Fruit fly (Drosophila melanogaster) whole organism, embryonic: ENCODE data around the gene CG15461.

Experiments
- Abd-B ChIP-seq: fragments of 200-800 bp; sonication (Bioruptor generic); optimal IDR thresholded peaks from 2 replicates; lab custom pipeline; 2018; ENCODE audit warnings: missing biosample characterization, mild to moderate bottlenecking, missing genetic modification characterization, moderate library complexity
- Adf1 ChIP-seq: fragments of 200-800 bp; sonication (Bioruptor generic); IDR thresholded peaks from 2 replicates; pipeline ENCODE4 v1.3.6; 2022; ENCODE audit warnings: missing biosample characterization, missing genetic modification characterization
- Atf3 ChIP-seq: fragments of 200-800 bp; sonication (Bioruptor generic); optimal IDR thresholded peaks from 3 replicates; lab custom pipeline; 2016; ENCODE audit warnings: missing biosample characterization, missing genetic modification characterization
- B-H1 ChIP-seq: fragments of 200-800 bp; sonication (Bioruptor generic); IDR thresholded peaks from 3 replicates; pipeline ENCODE4 v1.3.6; 2022; ENCODE audit warnings: missing biosample characterization, missing genetic modification characterization
- CG12155 ChIP-seq: fragments of 200-800 bp; sonication (Bioruptor generic); optimal IDR thresholded peaks from 3 replicates; lab custom pipeline; 2016; ENCODE audit warnings: missing biosample characterization, missing genetic modification characterization
- CG1832 ChIP-seq: fragments of 200-800 bp; sonication (Bioruptor generic); optimal IDR thresholded peaks from 2 replicates; lab custom pipeline; 2017; ENCODE audit warnings: missing biosample characterization, mild to moderate bottlenecking, missing genetic modification characterization, inconsistent platforms
- CG2120 ChIP-seq: fragments of 200-800 bp; sonication (Bioruptor generic); optimal IDR thresholded peaks from 3 replicates; lab custom pipeline; 2016; ENCODE audit warnings: missing biosample characterization, missing genetic modification characterization
- CG3065 ChIP-seq: fragments of 200-800 bp; sonication (Bioruptor generic); optimal IDR thresholded peaks from 2 replicates; lab custom pipeline; 2016; ENCODE audit warnings: missing biosample characterization, missing genetic modification characterization
- CG7987 ChIP-seq: fragments of 200-800 bp; sonication (Bioruptor generic); optimal IDR thresholded peaks from 2 replicates; lab custom pipeline; 2018; ENCODE audit warnings: missing biosample characterization, mild to moderate bottlenecking, missing genetic modification characterization, moderate library complexity
- CG8924 ChIP-seq: fragments of 200-800 bp; optimal IDR thresholded peaks from 3 replicates; lab custom pipeline; 2019; ENCODE audit warnings: missing biosample characterization, mild to moderate bottlenecking, missing genetic modification characterization, moderate library complexity
- CG8944 ChIP-seq: fragments of 200-800 bp; sonication (Bioruptor generic); optimal IDR thresholded peaks from 3 replicates; lab custom pipeline; 2016; ENCODE audit warnings: missing biosample characterization, missing genetic modification characterization
- CkIIα-i1 ChIP-seq: fragments of 200-800 bp; sonication (Bioruptor generic); IDR thresholded peaks from 2 replicates; pipeline ENCODE4 v1.3.6; 2022; ENCODE audit warnings: missing biosample characterization, missing genetic modification characterization
- D19B ChIP-seq: fragments of 200-800 bp; sonication (Bioruptor generic); optimal IDR thresholded peaks from 2 replicates; lab custom pipeline; 2017; ENCODE audit warnings: missing biosample characterization, mild to moderate bottlenecking, missing genetic modification characterization
- Doc2 ChIP-seq: fragments of 200-800 bp; sonication (Bioruptor generic); IDR thresholded peaks from 2 replicates; pipeline ENCODE4 v1.3.6; 2022; ENCODE audit warnings: missing biosample characterization, missing genetic modification characterization
- ERR ChIP-seq: fragments of 200-800 bp; sonication (Bioruptor generic); optimal IDR thresholded peaks from 2 replicates; lab custom pipeline; 2016; ENCODE audit warnings: missing biosample characterization, missing genetic modification characterization
- Fer3 ChIP-seq: fragments of 200-800 bp; sonication (Bioruptor generic); optimal IDR thresholded peaks from 2 replicates; lab custom pipeline; 2018; ENCODE audit warnings: missing biosample characterization, mild to moderate bottlenecking, missing genetic modification characterization, moderate library complexity
- Hr3 ChIP-seq: fragments of 200-800 bp; sonication (Bioruptor generic); optimal IDR thresholded peaks from 3 replicates; lab custom pipeline; 2016; ENCODE audit warnings: missing biosample characterization, missing genetic modification characterization
- Kr ChIP-seq: fragments of 200-800 bp; sonication (Bioruptor generic); optimal IDR thresholded peaks from 2 replicates; lab custom pipeline; 2017; ENCODE audit warnings: missing biosample characterization, mild to moderate bottlenecking, missing genetic modification characterization
- NC2α ChIP-seq: fragments of 200-800 bp; sonication (Bioruptor generic); optimal IDR thresholded peaks from 2 replicates; lab custom pipeline; 2016; ENCODE audit warnings: missing biosample characterization, missing genetic modification characterization
- Oaz ChIP-seq: fragments of 200-800 bp; sonication (Bioruptor generic); IDR thresholded peaks from 2 replicates; pipeline ENCODE4 v1.3.6; 2022; ENCODE audit warnings: missing biosample characterization, missing genetic modification characterization
- Pdp1 ChIP-seq, 2 experiments: fragments of 200-800 bp; sonication (Bioruptor generic); optimal IDR thresholded peaks; 3 replicates each; lab custom pipeline; 2016; ENCODE audit warnings: missing biosample characterization in 2 of 2, missing genetic modification characterization in 2 of 2, mild to moderate bottlenecking in 1 of 2, moderate library complexity in 1 of 2
- Sox102F ChIP-seq: fragments of 200-800 bp; sonication (Bioruptor generic); optimal IDR thresholded peaks from 2 replicates; lab custom pipeline; 2018; ENCODE audit warnings: missing biosample characterization, mild to moderate bottlenecking, missing genetic modification characterization, moderate library complexity
- Ssrp ChIP-seq: fragments of 200-800 bp; sonication (Bioruptor generic); optimal IDR thresholded peaks from 2 replicates; lab custom pipeline; 2018; ENCODE audit warnings: missing biosample characterization, mild to moderate bottlenecking, missing genetic modification characterization, moderate library complexity
- Stat92E ChIP-seq, 3 experiments: fragments of >200 bp in 2 of 3; fragments of 200-800 bp in 1 of 3; sonication (Bioruptor generic) in 1 of 3; optimal IDR thresholded peaks; 2 replicates each; lab custom pipeline; 2017 to 2019; ENCODE audit warnings: missing biosample characterization in 3 of 3, missing genetic modification characterization in 3 of 3, mild to moderate bottlenecking in 1 of 3, moderate library complexity in 1 of 3
- Trl ChIP-seq, 3 experiments: fragments of >200 bp in 2 of 3; fragments of 200-800 bp in 1 of 3; sonication (Bioruptor generic) in 1 of 3; optimal IDR thresholded peaks; 2 replicates in 1 of 3; 3 replicates in 2 of 3; lab custom pipeline; 2016 to 2017; ENCODE audit warnings: missing biosample characterization in 1 of 3, missing genetic modification characterization in 1 of 3
- ase ChIP-seq: fragments of 200-800 bp; sonication (Bioruptor generic); IDR thresholded peaks from 3 replicates; pipeline ENCODE4 v1.3.6; 2022; ENCODE audit warnings: missing biosample characterization, missing genetic modification characterization
- ash1 ChIP-seq: fragments of 200-800 bp; sonication (Bioruptor generic); optimal IDR thresholded peaks from 2 replicates; lab custom pipeline; 2018; ENCODE audit warnings: missing biosample characterization, mild to moderate bottlenecking, missing genetic modification characterization
- bab2 ChIP-seq: fragments of 200-800 bp; sonication (Bioruptor generic); optimal IDR thresholded peaks from 2 replicates; lab custom pipeline; 2016; ENCODE audit warnings: missing biosample characterization, missing genetic modification characterization
- bsh ChIP-seq, 2 experiments: fragments of 200-800 bp; sonication (Bioruptor generic); optimal IDR thresholded peaks; 2 replicates each; lab custom pipeline; 2017 to 2018; ENCODE audit warnings: mild to moderate bottlenecking in 2 of 2, missing biosample characterization in 2 of 2, missing genetic modification characterization in 2 of 2, moderate library complexity in 1 of 2
- cas ChIP-seq: fragments of 200-800 bp; sonication (Bioruptor generic); IDR thresholded peaks from 2 replicates; pipeline ENCODE4 v1.3.6; 2022; ENCODE audit warnings: missing biosample characterization, missing genetic modification characterization
- chinmo ChIP-seq: fragments of 200-800 bp; sonication (Bioruptor generic); IDR thresholded peaks from 4 replicates; pipeline ENCODE4 v1.3.6; 2022; ENCODE audit warnings: missing biosample characterization, missing genetic modification characterization; ENCODE audit not compliant: partially characterized antibody
- chn ChIP-seq: fragments of 200-800 bp; sonication (Bioruptor generic); optimal IDR thresholded peaks from 2 replicates; lab custom pipeline; 2016; ENCODE audit warnings: missing biosample characterization, missing genetic modification characterization
- disco-r ChIP-seq: fragments of 200-800 bp; sonication (Bioruptor generic); optimal IDR thresholded peaks from 2 replicates; lab custom pipeline; 2016; ENCODE audit warnings: missing biosample characterization, missing genetic modification characterization
- dmrt99B ChIP-seq: fragments of 200-800 bp; sonication (Bioruptor generic); optimal IDR thresholded peaks from 2 replicates; lab custom pipeline; 2018; ENCODE audit warnings: missing biosample characterization, mild to moderate bottlenecking, missing genetic modification characterization, moderate library complexity
- fd3F ChIP-seq: fragments of 200-800 bp; sonication (Bioruptor generic); optimal IDR thresholded peaks from 2 replicates; lab custom pipeline; 2018; ENCODE audit warnings: missing biosample characterization, mild to moderate bottlenecking, missing genetic modification characterization, moderate library complexity
- gem ChIP-seq: fragments of 200-800 bp; sonication (Bioruptor generic); optimal IDR thresholded peaks from 2 replicates; lab custom pipeline; 2019; ENCODE audit warnings: missing biosample characterization, mild to moderate bottlenecking, missing genetic modification characterization, moderate library complexity
- grau ChIP-seq: fragments of 200-800 bp; optimal IDR thresholded peaks from 3 replicates; lab custom pipeline; 2019; ENCODE audit warnings: missing biosample characterization, mild to moderate bottlenecking, missing genetic modification characterization, moderate library complexity
- gsb ChIP-seq: fragments of 200-800 bp; sonication (Bioruptor generic); IDR thresholded peaks from 2 replicates; pipeline ENCODE4 v1.3.6; 2022; ENCODE audit warnings: missing biosample characterization, missing genetic modification characterization
- hbn ChIP-seq: fragments of 200-800 bp; sonication (Bioruptor generic); IDR thresholded peaks from 2 replicates; pipeline ENCODE4 v1.3.6; 2022; ENCODE audit warnings: missing biosample characterization, missing genetic modification characterization; ENCODE audit not compliant: partially characterized antibody
- kay ChIP-seq: fragments of 200-800 bp; sonication (Bioruptor generic); optimal IDR thresholded peaks from 2 replicates; lab custom pipeline; 2016; ENCODE audit warnings: missing biosample characterization, missing genetic modification characterization
- lov ChIP-seq, 2 experiments: fragments of 200-800 bp in 1 of 2; fragments of >200 bp in 1 of 2; sonication (Bioruptor generic) in 1 of 2; IDR thresholded peaks in 1 of 2; optimal IDR thresholded peaks in 1 of 2; 2 replicates in 1 of 2; 3 replicates in 1 of 2; pipeline versions ENCODE4 v1.3.6 to Lab custom; 2017 to 2022; ENCODE audit warnings: missing biosample characterization in 1 of 2, missing genetic modification characterization in 1 of 2
- maf-S ChIP-seq: fragments of 200-800 bp; sonication (Bioruptor generic); optimal IDR thresholded peaks from 2 replicates; lab custom pipeline; 2016; ENCODE audit warnings: missing biosample characterization, missing genetic modification characterization
- mam ChIP-seq: fragments of 200-800 bp; sonication (Bioruptor generic); optimal IDR thresholded peaks from 3 replicates; lab custom pipeline; 2016; ENCODE audit warnings: missing biosample characterization, missing genetic modification characterization
- org-1 ChIP-seq: fragments of 200-800 bp; sonication (Bioruptor generic); optimal IDR thresholded peaks from 2 replicates; lab custom pipeline; 2017; ENCODE audit warnings: missing biosample characterization, missing genetic modification characterization
- ranshi ChIP-seq: fragments of 200-800 bp; sonication (Bioruptor generic); IDR thresholded peaks from 2 replicates; pipeline ENCODE4 v1.3.6; 2022; ENCODE audit warnings: missing biosample characterization, missing genetic modification characterization
- sisA ChIP-seq: fragments of 200-800 bp; sonication (Bioruptor generic); IDR thresholded peaks from 2 replicates; pipeline ENCODE4 v1.3.6; 2022; ENCODE audit warnings: missing biosample characterization, missing genetic modification characterization
- slbo ChIP-seq: fragments of 200-800 bp; sonication (Bioruptor generic); IDR thresholded peaks from 2 replicates; pipeline ENCODE4 v1.3.6; 2022; ENCODE audit warnings: missing biosample characterization, missing genetic modification characterization
- vfl ChIP-seq: fragments of 200-800 bp; sonication (Bioruptor generic); optimal IDR thresholded peaks from 2 replicates; lab custom pipeline; 2016; ENCODE audit warnings: missing biosample characterization, missing genetic modification characterization
- vvl ChIP-seq: fragments of 200-800 bp; sonication (Bioruptor generic); IDR thresholded peaks from 2 replicates; pipeline ENCODE4 v1.3.6; 2022; ENCODE audit warnings: missing biosample characterization, missing genetic modification characterization

Gene CG15461

DNA sequence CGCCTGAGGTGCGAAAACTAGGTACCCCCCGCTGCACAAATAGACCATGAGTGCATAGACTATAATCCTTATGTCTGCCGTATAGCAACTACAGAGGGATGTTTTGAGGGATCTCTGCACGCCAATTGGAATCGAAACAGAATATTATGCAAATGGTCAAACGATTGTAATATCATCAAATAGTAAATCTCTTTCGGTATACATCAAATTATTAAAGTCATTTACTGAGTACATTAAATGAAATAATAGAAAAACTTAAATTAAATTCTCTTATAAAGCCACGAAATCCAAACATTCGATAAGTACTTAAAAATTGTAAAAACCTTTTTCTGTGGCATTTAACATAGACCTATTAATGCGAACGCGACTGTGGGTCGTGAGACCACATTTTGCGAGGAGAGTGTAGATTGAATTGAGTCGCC lies 2.7 kb downstream of the CG15461 start (continued):
- TF ChIP-seq hbn (GFP tag; lab: Robert Waterston, UW): no peak
- TF ChIP-seq ranshi (GFP tag; lab: Robert Waterston, UW): no peak
- TF ChIP-seq maf-S: no peak
- TF ChIP-seq org-1 (GFP tag; lab: Kevin White, UChicago): peak; percentile 54
- peak; percentile 36 for TF ChIP-seq CG2120 (GFP tag; lab: Kevin White, UChicago)
- TF ChIP-seq kay: peak; percentile 42
- TF ChIP-seq ase (GFP tag; lab: Robert Waterston, UW): no peak
- TF ChIP-seq CG8924: peak; percentile 72
- TF ChIP-seq dmrt99B (tag; lab: Kevin White, UChicago): peak; percentile 80
- TF ChIP-seq disco-r (GFP tag; lab: Kevin White, UChicago): no peak
- no peak for TF ChIP-seq gsb
- no peak for TF ChIP-seq Doc2 (GFP tag; lab: Robert Waterston, UW)
- no peak for TF ChIP-seq vfl
- peak; percentile 16 for TF ChIP-seq CG12155 (GFP tag; lab: Kevin White, UChicago)
- peak; percentile 24 for TF ChIP-seq CG3065
- TF ChIP-seq ERR (GFP tag; lab: Kevin White, UChicago): no peak
- TF ChIP-seq Fer3 (tag; lab: Kevin White, UChicago): peak; percentile 26
- TF ChIP-seq chn (GFP tag; lab: Kevin White, UChicago): peak; percentile 8
- TF ChIP-seq slbo: peak; percentile 46

DNA sequence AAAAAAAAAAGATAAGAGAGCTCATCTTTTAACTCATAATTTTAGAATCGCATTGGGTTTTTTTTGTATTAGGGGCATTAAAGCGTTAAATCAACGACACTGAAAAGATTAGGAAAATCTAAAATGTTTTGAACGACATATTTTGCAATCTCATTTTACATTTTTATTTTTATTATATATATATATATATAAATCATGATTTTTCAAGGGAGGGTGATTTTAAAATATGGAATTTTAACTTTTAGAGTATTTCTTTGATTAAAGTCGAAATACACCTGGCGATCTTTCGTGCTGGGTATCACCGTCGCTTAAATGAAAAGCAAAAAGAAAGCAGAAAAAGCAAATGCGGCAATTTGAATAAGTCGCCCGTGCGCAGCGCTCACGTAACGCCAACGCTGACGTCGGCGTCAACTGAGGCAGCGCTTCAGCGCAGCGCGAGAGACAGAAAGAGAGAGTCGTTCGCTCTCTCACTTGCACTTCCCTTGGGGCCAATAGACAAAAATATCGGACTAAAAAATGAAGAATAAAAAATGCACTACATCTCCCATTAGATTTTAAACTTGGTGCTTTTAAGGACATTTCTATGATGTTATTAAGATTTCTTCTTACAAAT lies 3.5 kb downstream of the CG15461 start:
- TF ChIP-seq Sox102F (GFP tag; lab: Kevin White, UChicago): peak; percentile 68
- TF ChIP-seq lov (optimal IDR thresholded peaks at IDR 0.05; lab: Kevin White, UChicago): no peak
- 0 out of 3 replicates have a peak, but pooled peaks have one; percentile 36 for TF ChIP-seq lov (GFP tag; IDR thresholded peaks at IDR 0.05; lab: Robert Waterston, UW)
- no peak for TF ChIP-seq B-H1 (GFP tag; lab: Robert Waterston, UW)
- no peak for TF ChIP-seq Oaz (GFP tag; lab: Robert Waterston, UW)
- TF ChIP-seq chinmo (GFP tag; lab: Robert Waterston, UW): 0 out of 4 replicates have a peak, but pooled peaks have one; percentile 28
- TF ChIP-seq bsh (GFP tag; optimal IDR thresholded peaks at IDR 0.05; lab: Kevin White, UChicago): peak in 1 of 2 experiments; percentile 10
- no peak for TF ChIP-seq CG8944
- peak; percentile 14 for TF ChIP-seq Hr3
- peak; percentile 22; the same call in 1 of the 2 replicates for TF ChIP-seq vvl (GFP tag; lab: Robert Waterston, UW)
- TF ChIP-seq Adf1 (GFP tag; lab: Robert Waterston, UW): peak; percentile 90
- peak; percentile 49 for TF ChIP-seq gem (tag; lab: Kevin White, UChicago)
- TF ChIP-seq cas: no peak
- TF ChIP-seq Pdp1 (GFP tag; optimal IDR thresholded peaks at IDR 0.05; lab: Kevin White, UChicago): peak in 1 of 2 experiments; percentile 85
- peak; percentile 3 for TF ChIP-seq Abd-B
- no peak for TF ChIP-seq Kr (GFP tag; lab: Kevin White, UChicago)
- TF ChIP-seq grau: peak; percentile 10
- no peak for TF ChIP-seq CG7987 (GFP tag; lab: Kevin White, UChicago)
- no peak for TF ChIP-seq Atf3 (GFP tag; lab: Kevin White, UChicago)
- TF ChIP-seq Ssrp (tag; lab: Kevin White, UChicago): peak; percentile 33
- TF ChIP-seq D19B (GFP tag; lab: Kevin White, UChicago): peak; percentile 55
- TF ChIP-seq bab2: no peak
- TF ChIP-seq NC2α (GFP tag; lab: Kevin White, UChicago): no peak
- no peak for TF ChIP-seq mam (GFP tag; lab: Kevin White, UChicago)
- no peak for TF ChIP-seq ash1 (GFP tag; lab: Kevin White, UChicago)
- no peak for TF ChIP-seq CkIIα-i1 (GFP tag; lab: Robert Waterston, UW)
- no peak for TF ChIP-seq fd3F (GFP tag; lab: Kevin White, UChicago)
- no peak for TF ChIP-seq Stat92E (GFP tag; optimal IDR thresholded peaks at IDR 0.05; lab: Kevin White, UChicago)
- peak; percentile 68 for TF ChIP-seq CG1832 (GFP tag; lab: Kevin White, UChicago)
- no peak for TF ChIP-seq sisA (GFP tag; lab: Robert Waterston, UW)
- peak; percentile 2 to 15 for TF ChIP-seq Trl (optimal IDR thresholded peaks at IDR 0.05; lab: Kevin White, UChicago)
- no peak for TF ChIP-seq Trl (GFP tag; optimal IDR thresholded peaks at IDR 0.05; lab: Kevin White, UChicago)
